Fruit fly (Drosophila melanogaster): ENCODE measurements around the gene CG6836.
A peak's percentile ranks its signal among the peaks of the same experiment; 100 is the strongest.

The CG6836 gene

dm6 chr3L:18901411-18901810, 49.0 kb upstream of the CG6836 start, which contains the start of the genes arx and CG6843 (continued):
- TF ChIP-seq nerfin-1 (tag; optimal IDR thresholded peaks at IDR 0.05) (no peak), CG12219 (GFP tag; optimal IDR thresholded peaks at IDR 0.05) (no peak), Sry-β (GFP tag; optimal IDR thresholded peaks at IDR 0.05) (no peak), CG2202 (tag; optimal IDR thresholded peaks at IDR 0.05) (no peak), kay (GFP tag; optimal IDR thresholded peaks at IDR 0.05) (no peak), Nf-YA (GFP tag; IDR thresholded peaks at IDR 0.05) (no peak), Doc2 (GFP tag; IDR thresholded peaks at IDR 0.05) (no peak), CG8290 (GFP tag; optimal IDR thresholded peaks at IDR 0.05) (no peak), CG8290 (tag; optimal IDR thresholded peaks at IDR 0.05) (no peak), CG3281 (GFP tag; optimal IDR thresholded peaks at IDR 0.05) (no peak), CG6813 (GFP tag; optimal IDR thresholded peaks at IDR 0.05) (no peak), CG12659 (GFP tag; optimal IDR thresholded peaks at IDR 0.05) (peak; percentile 72), MBD-R2 (GFP tag; IDR thresholded peaks at IDR 0.05) (peak; percentile 84), gfzf (GFP tag; optimal IDR thresholded peaks at IDR 0.05) (peak; percentile 28), wor (GFP tag; IDR thresholded peaks at IDR 0.05) (no peak), gsb-n (tag; optimal IDR thresholded peaks at IDR 0.05) (no peak), CkIIα-i1 (GFP tag; IDR thresholded peaks at IDR 0.05) (no peak), hth (optimal IDR thresholded peaks at IDR 0.05) (no peak), wek (GFP tag; optimal IDR thresholded peaks at IDR 0.05) (no peak), CG12236 (GFP tag; optimal IDR thresholded peaks at IDR 0.05) (no peak), Sry-δ (GFP tag; optimal IDR thresholded peaks at IDR 0.05) (peak; percentile 83), CG17186 (GFP tag; optimal IDR thresholded peaks at IDR 0.05) (peak; percentile 64), Ravus (GFP tag; IDR thresholded peaks at IDR 0.05) (no peak), CG6683 (GFP tag; optimal IDR thresholded peaks at IDR 0.05) (no peak), Hr78 (GFP tag; optimal IDR thresholded peaks at IDR 0.05) (no peak), odd (GFP tag; optimal IDR thresholded peaks at IDR 0.05) (no peak), seq (GFP tag; IDR thresholded peaks at IDR 0.05) (no peak), CG7372 (GFP tag; IDR thresholded peaks at IDR 0.05) (no peak), Dip3 (GFP tag; optimal IDR thresholded peaks at IDR 0.05) (no peak)

DNA sequence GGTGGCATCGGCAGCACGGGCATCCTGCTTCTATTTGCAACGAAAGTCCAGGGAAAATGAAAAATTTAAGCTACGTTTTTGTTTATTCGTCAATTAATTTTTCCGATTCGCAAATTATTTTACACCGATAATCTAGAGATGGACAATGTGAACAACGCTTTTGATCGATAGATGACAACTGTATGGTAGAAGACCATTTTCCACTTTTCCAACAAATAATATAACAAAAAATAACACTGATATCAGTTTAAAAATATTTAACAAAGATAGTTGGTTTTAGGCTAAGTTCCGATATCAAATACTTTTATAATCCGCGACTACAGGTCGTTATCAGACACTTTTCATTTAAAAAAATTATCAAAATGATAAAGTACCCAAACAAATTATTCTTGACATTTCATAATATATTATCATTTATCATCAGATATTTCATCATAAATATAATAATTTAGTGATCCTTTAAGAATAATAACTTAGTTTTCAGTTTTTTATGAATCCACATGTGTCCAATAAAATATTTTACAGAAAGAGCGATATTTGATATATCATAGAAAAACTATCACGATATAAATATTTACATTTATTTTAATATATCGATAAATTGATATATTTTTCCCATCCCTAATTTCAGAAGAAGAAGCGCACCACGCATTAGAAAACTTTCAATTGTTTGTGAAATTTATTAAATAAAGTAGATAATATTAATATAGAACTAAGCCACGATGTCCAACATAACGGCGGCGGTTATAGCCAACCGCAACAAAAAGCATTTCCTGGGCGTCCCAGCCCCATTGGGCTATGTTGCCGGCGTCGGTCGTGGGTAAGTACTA, 45.4 kb upstream of the CG6836 start, which contains the start of the genes CSN1b and Prp6:
Gene CSN1b, minus strand, starts transcription at position 159 of the 830 bp plus-strand sequence.
Gene Prp6, plus strand, starts transcription at position 601 of the 830 bp plus-strand sequence.
- TF ChIP-seq Rfx (GFP tag; IDR thresholded peaks at IDR 0.05): peak; percentile 38; the same call in 1 of the 2 replicates
- peak; percentile 67 for TF ChIP-seq zen2 (GFP tag; IDR thresholded peaks at IDR 0.05; ENCODE audit: partially characterized antibody)
- TF ChIP-seq CG16813 (GFP tag; IDR thresholded peaks at IDR 0.05; ENCODE audit: partially characterized antibody): peak; percentile 60; the same call in 2 of the 3 replicates
- TF ChIP-seq Neu2 (GFP tag; optimal IDR thresholded peaks at IDR 0.05; ENCODE audit: borderline replicate concordance): no peak
- no peak for TF ChIP-seq hb (GFP tag; IDR thresholded peaks at IDR 0.05; ENCODE audit: partially characterized antibody)
- peak; percentile 42; the same call in 1 of the 3 replicates for TF ChIP-seq HLH4C (GFP tag; IDR thresholded peaks at IDR 0.05; ENCODE audit: partially characterized antibody)
- peak; percentile 51; the same call in 1 of the 3 replicates for TF ChIP-seq vnd (GFP tag; IDR thresholded peaks at IDR 0.05; ENCODE audit: partially characterized antibody)
- peak; percentile 12 for TF ChIP-seq mam (GFP tag; optimal IDR thresholded peaks at IDR 0.05)
- TF ChIP-seq Dbx (GFP tag; IDR thresholded peaks at IDR 0.05): no peak
- peak; percentile 61 for TF ChIP-seq Bgb (GFP tag; IDR thresholded peaks at IDR 0.05; ENCODE audit: partially characterized antibody)
- peak; percentile 49 for TF ChIP-seq unc-4 (GFP tag; IDR thresholded peaks at IDR 0.05; ENCODE audit: partially characterized antibody)
- no peak for TF ChIP-seq vvl (GFP tag; IDR thresholded peaks at IDR 0.05)
- TF ChIP-seq CG30020 (tag; optimal IDR thresholded peaks at IDR 0.05): peak; percentile 65
- TF ChIP-seq Hr3 (GFP tag; optimal IDR thresholded peaks at IDR 0.05): peak; percentile 15
- no peak for TF ChIP-seq CG9817 (tag; optimal IDR thresholded peaks at IDR 0.05)
- TF ChIP-seq CoRest (tag; optimal IDR thresholded peaks at IDR 0.05): peak; percentile 46
- TF ChIP-seq CG7963 (GFP tag; IDR thresholded peaks at IDR 0.05; ENCODE audit: partially characterized antibody): peak; percentile 41; the same call in 1 of the 3 replicates
- no peak for TF ChIP-seq CG4282 (GFP tag; optimal IDR thresholded peaks at IDR 0.05)
- peak; percentile 20; the same call in 1 of the 2 replicates for TF ChIP-seq slbo (GFP tag; IDR thresholded peaks at IDR 0.05)
- peak; percentile 52 for TF ChIP-seq CG12659 (GFP tag; optimal IDR thresholded peaks at IDR 0.05)
- peak; percentile 82 for TF ChIP-seq CG3995 (GFP tag; optimal IDR thresholded peaks at IDR 0.05)
